Worm (Caenorhabditis elegans): ENCODE measurements around the gene R10E8.2.

ce11 chrV:18268744-18269143 is 15.2 kb downstream of the R10E8.2 start, which contains the start of gene fbxa-213:
- TF ChIP-seq nhr-237 (tag; optimal IDR thresholded peaks at IDR 0.05), result no peak
- TF ChIP-seq unc-62 (GFP tag; optimal IDR thresholded peaks at IDR 0.05), result no peak
- no peak for TF ChIP-seq pha-4 (tag; optimal IDR thresholded peaks at IDR 0.05)
- TF ChIP-seq nhr-28 (tag; optimal IDR thresholded peaks at IDR 0.05), result no peak
- TF ChIP-seq snpc-4 (tag; optimal IDR thresholded peaks at IDR 0.05), result no peak
- no peak for TF ChIP-seq cnd-1 (tag; optimal IDR thresholded peaks at IDR 0.05)
- no peak for TF ChIP-seq blmp-1 (tag; optimal IDR thresholded peaks at IDR 0.05)
- no peak for TF ChIP-seq ztf-11 (tag; optimal IDR thresholded peaks at IDR 0.05)
- no peak for TF ChIP-seq lsy-2 (tag; optimal IDR thresholded peaks at IDR 0.05)
